Worm (Caenorhabditis elegans) whole organism, L1 larva: Measurements from ENCODE around the gene F42F12.3.

ENCODE experiments used
- ama-1 ChIP-seq: fragments of 150-350 bp; optimal IDR thresholded peaks from 2 replicates; lab custom pipeline; 2014
- elt-2 ChIP-seq: sonication (generic microtip); optimal IDR thresholded peaks from 2 replicates; lab custom pipeline; 2016; ENCODE audit warnings: missing genetic modification characterization, mild to moderate bottlenecking, inconsistent platforms, missing compliant biosample characterization, missing genetic modification reagents
- elt-3 ChIP-seq, 6 experiments: fragments of 150-350 bp in 1 of 6; sonication (generic microtip); optimal IDR thresholded peaks; 2 replicates each; lab custom pipeline; 2017 to 2018; ENCODE audit warnings: missing biosample characterization in 6 of 6, missing genetic modification characterization in 6 of 6, inconsistent platforms in 1 of 6
- fkh-4 ChIP-seq: sonication (generic microtip); optimal IDR thresholded peaks from 2 replicates; lab custom pipeline; 2016; ENCODE audit warnings: missing compliant biosample characterization, missing genetic modification characterization, borderline replicate concordance
- lin-39 ChIP-seq: fragments of 150-350 bp; optimal IDR thresholded peaks from 2 replicates; lab custom pipeline; 2014; ENCODE audit warnings: missing biosample characterization, missing genetic modification reagents, missing genetic modification characterization
- nhr-11 ChIP-seq: fragments of 150-350 bp; optimal IDR thresholded peaks from 2 replicates; lab custom pipeline; 2014; ENCODE audit warnings: missing biosample characterization, missing genetic modification characterization
- nhr-76 ChIP-seq: sonication (generic microtip); optimal IDR thresholded peaks from 2 replicates; lab custom pipeline; 2017; ENCODE audit warnings: missing biosample characterization, missing genetic modification characterization
- skn-1 ChIP-seq: fragments of 150-350 bp; optimal IDR thresholded peaks from 2 replicates; lab custom pipeline; 2014; ENCODE audit warnings: missing biosample characterization, missing genetic modification characterization
- snpc-4 ChIP-seq: fragments of 150-350 bp; optimal IDR thresholded peaks from 2 replicates; lab custom pipeline; 2014; ENCODE audit warnings: missing biosample characterization, missing genetic modification characterization
- zag-1 ChIP-seq: fragments of 150-350 bp; optimal IDR thresholded peaks from 2 replicates; lab custom pipeline; 2014; ENCODE audit warnings: missing biosample characterization, missing genetic modification characterization

DNA sequence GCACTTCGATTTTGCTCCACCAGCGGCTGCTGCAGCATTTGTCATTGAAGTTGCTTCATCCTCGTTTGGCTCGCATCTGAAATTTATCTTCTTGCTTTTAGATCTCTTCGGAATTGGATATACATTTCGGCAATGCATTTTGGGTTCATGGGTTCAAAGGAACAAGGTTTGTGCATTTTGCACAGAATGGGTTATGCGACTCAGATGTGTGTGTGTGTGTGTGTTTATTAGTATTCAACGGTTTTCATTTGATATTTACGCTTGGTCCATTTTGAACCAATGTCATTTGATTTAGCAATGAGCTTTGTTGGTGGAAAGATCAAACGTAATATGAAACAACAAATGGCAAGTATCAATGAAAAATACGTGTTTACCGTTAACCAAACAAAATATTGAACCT is 25.4 kb downstream of the F42F12.3 start:
- no peak for TF ChIP-seq zag-1 (tag; lab: Kevin White, UChicago)
- no peak for TF ChIP-seq lin-39
- TF ChIP-seq fkh-4 (tag; lab: Kevin White, UChicago) = no peak
- no peak for TF ChIP-seq nhr-11 (tag; lab: Kevin White, UChicago)
- TF ChIP-seq elt-3 (tag; optimal IDR thresholded peaks at IDR 0.05; lab: Kevin White, UChicago) = no peak
- no peak for TF ChIP-seq skn-1 (tag; lab: Kevin White, UChicago)
- no peak for TF ChIP-seq snpc-4 (tag; lab: Kevin White, UChicago)
- no peak for TF ChIP-seq ama-1 (lab: Kevin White, UChicago)
- no peak for TF ChIP-seq nhr-76
- TF ChIP-seq elt-2 (tag; lab: Kevin White, UChicago) = no peak
